Worm (Caenorhabditis elegans): Measurements from ENCODE around the gene F34H10.3.

DNA sequence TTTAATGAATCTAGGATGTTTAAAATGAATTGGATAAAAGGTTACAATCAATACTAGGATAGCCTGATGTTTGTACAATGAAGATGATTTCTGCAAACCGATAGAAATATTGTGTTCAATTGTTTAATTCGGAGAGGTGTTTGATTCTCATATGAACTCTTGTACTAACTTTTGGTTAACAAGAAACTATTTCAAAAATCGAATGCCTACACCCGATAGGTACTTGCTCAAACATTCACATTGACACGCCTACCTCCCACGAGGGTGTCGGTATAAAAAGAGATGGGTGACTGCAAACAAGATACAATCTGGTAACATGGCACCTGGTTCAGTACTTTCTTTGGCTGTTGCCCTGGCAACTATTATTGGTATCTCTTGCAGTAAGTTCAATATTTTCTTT is 47.2 kb downstream of the F34H10.3 start, which contains the start of gene gpx-3:
- TF ChIP-seq cog-1 (tag; optimal IDR thresholded peaks at IDR 0.05): no peak
- TF ChIP-seq ztf-29 (GFP tag; IDR thresholded peaks at IDR 0.05): no peak
- TF ChIP-seq flt-1 (GFP tag; IDR thresholded peaks at IDR 0.05): no peak
- TF ChIP-seq med-1 (GFP tag; optimal IDR thresholded peaks at IDR 0.05; ENCODE audit: insufficient read depth): no peak
- no peak for TF ChIP-seq ztf-23 (GFP tag; IDR thresholded peaks at IDR 0.05)
